Fruit fly (Drosophila melanogaster) whole organism, embryonic: Measurements from ENCODE around the gene Tsp2A.

Experiments used
- Asciz ChIP-seq: fragments of 200-800 bp; sonication (Bioruptor generic); optimal IDR thresholded peaks from 2 replicates; lab custom pipeline; 2017; ENCODE audit warnings: missing biosample characterization, mild to moderate bottlenecking, missing genetic modification characterization, missing genetic modification reagents
- CG14860 ChIP-seq: fragments of 200-800 bp; sonication (Bioruptor generic); IDR thresholded peaks from 3 replicates; pipeline ENCODE4 v1.3.6; 2022; ENCODE audit warnings: missing biosample characterization, missing genetic modification characterization; ENCODE audit not compliant: partially characterized antibody
- CG15479 ChIP-seq: fragments of 200-800 bp; sonication (Bioruptor generic); optimal IDR thresholded peaks from 3 replicates; lab custom pipeline; 2019; ENCODE audit warnings: missing biosample characterization, mild to moderate bottlenecking, missing genetic modification characterization, moderate library complexity
- CG1602 ChIP-seq: fragments of 200-800 bp; sonication (Bioruptor generic); optimal IDR thresholded peaks from 3 replicates; lab custom pipeline; 2016; ENCODE audit warnings: missing biosample characterization, missing genetic modification characterization
- CG1647 ChIP-seq: fragments of 200-800 bp; sonication (Bioruptor generic); optimal IDR thresholded peaks from 3 replicates; lab custom pipeline; 2016; ENCODE audit warnings: missing biosample characterization, missing genetic modification characterization
- CG18619 ChIP-seq: fragments of 200-800 bp; sonication (Bioruptor generic); optimal IDR thresholded peaks from 3 replicates; lab custom pipeline; 2017; ENCODE audit warnings: missing biosample characterization, mild to moderate bottlenecking, missing genetic modification characterization
- CG31224 ChIP-seq: fragments of 200-800 bp; sonication (Bioruptor generic); IDR thresholded peaks from 2 replicates; pipeline ENCODE4 v1.3.6; 2022; ENCODE audit warnings: missing biosample characterization, missing genetic modification characterization
- CG31388 ChIP-seq: fragments of 200-800 bp; sonication (Bioruptor generic); optimal IDR thresholded peaks from 2 replicates; lab custom pipeline; 2016; ENCODE audit warnings: missing biosample characterization, missing genetic modification characterization
- CG3163 ChIP-seq: fragments of 200-800 bp; sonication (Bioruptor generic); optimal IDR thresholded peaks from 3 replicates; lab custom pipeline; 2016; ENCODE audit warnings: missing biosample characterization, missing genetic modification characterization
- CG4424 ChIP-seq: fragments of 200-800 bp; sonication (Bioruptor generic); optimal IDR thresholded peaks from 3 replicates; lab custom pipeline; 2016; ENCODE audit warnings: missing biosample characterization, missing genetic modification characterization
- CG4707 ChIP-seq: fragments of 200-800 bp; sonication (Bioruptor generic); optimal IDR thresholded peaks from 2 replicates; lab custom pipeline; 2018; ENCODE audit warnings: missing biosample characterization, mild to moderate bottlenecking, missing genetic modification characterization, moderate library complexity
- CG7372 ChIP-seq: fragments of 200-800 bp; sonication (Bioruptor generic); IDR thresholded peaks from 2 replicates; pipeline ENCODE4 v1.3.6; 2022; ENCODE audit warnings: missing biosample characterization, missing genetic modification characterization
- CG8290 ChIP-seq, 3 experiments: fragments of 200-800 bp; sonication (Bioruptor generic); optimal IDR thresholded peaks; 2 replicates each; lab custom pipeline; 2016 to 2019; ENCODE audit warnings: missing biosample characterization in 3 of 3, missing genetic modification characterization in 3 of 3, mild to moderate bottlenecking in 2 of 3, moderate library complexity in 1 of 3
- CG8944 ChIP-seq: fragments of 200-800 bp; sonication (Bioruptor generic); optimal IDR thresholded peaks from 3 replicates; lab custom pipeline; 2016; ENCODE audit warnings: missing biosample characterization, missing genetic modification characterization
- CG9932 ChIP-seq: fragments of 200-800 bp; sonication (Bioruptor generic); IDR thresholded peaks from 2 replicates; pipeline ENCODE4 v1.3.6; 2022; ENCODE audit warnings: missing biosample characterization, missing genetic modification characterization
- D ChIP-seq, 2 experiments: fragments of 200-800 bp in 1 of 2; fragments of >200 bp in 1 of 2; sonication (Bioruptor generic) in 1 of 2; optimal IDR thresholded peaks; 2 replicates in 1 of 2; 3 replicates in 1 of 2; lab custom pipeline; 2017; ENCODE audit warnings: mild to moderate bottlenecking in 1 of 2, missing biosample characterization in 1 of 2, missing genetic modification characterization in 1 of 2, missing genetic modification reagents in 1 of 2
- Fer1 ChIP-seq: fragments of 200-800 bp; sonication (Bioruptor generic); optimal IDR thresholded peaks from 2 replicates; lab custom pipeline; 2017; ENCODE audit warnings: missing biosample characterization, mild to moderate bottlenecking, missing genetic modification characterization
- Gsc ChIP-seq: fragments of 200-800 bp; sonication (Bioruptor generic); IDR thresholded peaks from 2 replicates; pipeline ENCODE4 v1.3.6; 2022; ENCODE audit warnings: missing biosample characterization, missing genetic modification characterization
- Gug ChIP-seq: fragments of 200-800 bp; sonication (Bioruptor generic); IDR thresholded peaks from 4 replicates; pipeline ENCODE4 v1.3.6; 2022; ENCODE audit warnings: missing biosample characterization, missing genetic modification characterization
- H2.0 ChIP-seq: fragments of 200-800 bp; sonication (Bioruptor generic); IDR thresholded peaks from 2 replicates; pipeline ENCODE4 v1.3.6; 2022; ENCODE audit warnings: missing biosample characterization, missing genetic modification characterization
- HLH4C ChIP-seq: fragments of 200-800 bp; sonication (Bioruptor generic); IDR thresholded peaks from 3 replicates; pipeline ENCODE4 v1.3.6; 2022; ENCODE audit warnings: missing biosample characterization, missing genetic modification characterization; ENCODE audit not compliant: partially characterized antibody
- Hand ChIP-seq: fragments of 200-800 bp; sonication (Bioruptor generic); optimal IDR thresholded peaks from 2 replicates; lab custom pipeline; 2017; ENCODE audit warnings: mild to moderate bottlenecking, missing biosample characterization, missing genetic modification reagents, missing genetic modification characterization
- HmgZ ChIP-seq: fragments of 200-800 bp; sonication (Bioruptor generic); optimal IDR thresholded peaks from 2 replicates; lab custom pipeline; 2018; ENCODE audit warnings: missing biosample characterization, mild to moderate bottlenecking, missing genetic modification characterization
- Hmr ChIP-seq: fragments of 200-800 bp; sonication (Bioruptor generic); optimal IDR thresholded peaks from 3 replicates; lab custom pipeline; 2017; ENCODE audit warnings: mild to moderate bottlenecking, missing biosample characterization, missing genetic modification reagents, missing genetic modification characterization
- Hmx ChIP-seq: fragments of 200-800 bp; sonication (Bioruptor generic); optimal IDR thresholded peaks from 2 replicates; lab custom pipeline; 2016; ENCODE audit warnings: missing biosample characterization, missing genetic modification characterization
- MBD-R2 ChIP-seq: fragments of 200-800 bp; sonication (Bioruptor generic); IDR thresholded peaks from 2 replicates; pipeline ENCODE4 v1.3.6; 2022; ENCODE audit warnings: missing biosample characterization, missing genetic modification characterization
- MTF-1 ChIP-seq: fragments of 200-800 bp; sonication (Bioruptor generic); optimal IDR thresholded peaks from 2 replicates; lab custom pipeline; 2018; ENCODE audit warnings: missing biosample characterization, mild to moderate bottlenecking, missing genetic modification characterization, borderline replicate concordance
- Meics ChIP-seq: fragments of 200-800 bp; sonication (Bioruptor generic); optimal IDR thresholded peaks from 2 replicates; lab custom pipeline; 2017; ENCODE audit warnings: missing biosample characterization, mild to moderate bottlenecking, missing genetic modification characterization
- Neu2 ChIP-seq: fragments of 200-800 bp; sonication (Bioruptor generic); optimal IDR thresholded peaks from 3 replicates; lab custom pipeline; 2016; ENCODE audit warnings: missing biosample characterization, missing genetic modification characterization, borderline replicate concordance
- TFAM ChIP-seq: fragments of 200-800 bp; sonication (Bioruptor generic); optimal IDR thresholded peaks from 2 replicates; lab custom pipeline; 2017; ENCODE audit warnings: missing biosample characterization, missing genetic modification characterization, inconsistent platforms
- Xrp1 ChIP-seq: fragments of 200-800 bp; sonication (Bioruptor generic); IDR thresholded peaks from 2 replicates; pipeline ENCODE4 v1.3.6; 2022; ENCODE audit warnings: missing biosample characterization, missing genetic modification characterization
- ap ChIP-seq: fragments of 200-800 bp; sonication (Bioruptor generic); IDR thresholded peaks from 2 replicates; pipeline ENCODE4 v1.3.6; 2022; ENCODE audit warnings: missing biosample characterization, missing genetic modification characterization
- bbx ChIP-seq: fragments of 200-800 bp; sonication (Bioruptor generic); IDR thresholded peaks from 2 replicates; pipeline ENCODE4 v1.3.6; 2022; ENCODE audit warnings: missing biosample characterization, missing genetic modification characterization; ENCODE audit not compliant: partially characterized antibody
- bowl ChIP-seq: fragments of 200-800 bp; sonication (Bioruptor generic); IDR thresholded peaks from 2 replicates; pipeline ENCODE4 v1.3.6; 2022; ENCODE audit warnings: missing biosample characterization, missing genetic modification characterization
- cad ChIP-seq: fragments of >200 bp; optimal IDR thresholded peaks from 2 replicates; lab custom pipeline; 2017; ENCODE audit warnings: missing biosample characterization, missing genetic modification characterization
- ems ChIP-seq: fragments of 200-800 bp; sonication (Bioruptor generic); optimal IDR thresholded peaks from 3 replicates; lab custom pipeline; 2016; ENCODE audit warnings: missing biosample characterization, missing genetic modification characterization
- ewg ChIP-seq: fragments of 200-800 bp; sonication (Bioruptor generic); optimal IDR thresholded peaks from 3 replicates; lab custom pipeline; 2017; ENCODE audit warnings: mild to moderate bottlenecking, missing biosample characterization, missing genetic modification reagents, missing genetic modification characterization
- exex ChIP-seq: fragments of 200-800 bp; sonication (Bioruptor generic); optimal IDR thresholded peaks from 4 replicates; lab custom pipeline; 2018; ENCODE audit warnings: missing biosample characterization, mild to moderate bottlenecking, missing genetic modification characterization, moderate library complexity
- fu2 ChIP-seq: fragments of 200-800 bp; sonication (Bioruptor generic); optimal IDR thresholded peaks from 2 replicates; lab custom pipeline; 2016; ENCODE audit warnings: missing biosample characterization, missing genetic modification characterization
- gro ChIP-seq: fragments of 200-800 bp; sonication (Bioruptor generic); optimal IDR thresholded peaks from 2 replicates; lab custom pipeline; 2016; ENCODE audit warnings: missing biosample characterization, missing genetic modification characterization
- hbn ChIP-seq: fragments of 200-800 bp; sonication (Bioruptor generic); IDR thresholded peaks from 2 replicates; pipeline ENCODE4 v1.3.6; 2022; ENCODE audit warnings: missing biosample characterization, missing genetic modification characterization; ENCODE audit not compliant: partially characterized antibody
- jumu ChIP-seq: fragments of 200-800 bp; sonication (Bioruptor generic); optimal IDR thresholded peaks from 3 replicates; lab custom pipeline; 2016; ENCODE audit warnings: missing biosample characterization, missing genetic modification characterization
- klu ChIP-seq: fragments of 200-800 bp; sonication (Bioruptor generic); IDR thresholded peaks from 2 replicates; pipeline ENCODE4 v1.3.6; 2022; ENCODE audit warnings: missing biosample characterization, missing genetic modification characterization
- lbe ChIP-seq: fragments of 200-800 bp; sonication (Bioruptor generic); optimal IDR thresholded peaks from 2 replicates; lab custom pipeline; 2016; ENCODE audit warnings: missing biosample characterization, mild to moderate bottlenecking, missing genetic modification characterization
- mam ChIP-seq: fragments of 200-800 bp; sonication (Bioruptor generic); optimal IDR thresholded peaks from 3 replicates; lab custom pipeline; 2016; ENCODE audit warnings: missing biosample characterization, missing genetic modification characterization
- nerfin-1 ChIP-seq: fragments of 200-800 bp; sonication (Bioruptor generic); optimal IDR thresholded peaks from 3 replicates; lab custom pipeline; 2019; ENCODE audit warnings: missing biosample characterization, mild to moderate bottlenecking, missing genetic modification characterization, moderate library complexity
- pan ChIP-seq, 4 experiments: fragments of >200 bp in 3 of 4; fragments of 200-800 bp in 1 of 4; sonication (Bioruptor generic) in 1 of 4; optimal IDR thresholded peaks in 3 of 4; IDR thresholded peaks in 1 of 4; 2 replicates each; pipeline versions ENCODE4 v1.3.6 to Lab custom; 2017 to 2022; ENCODE audit warnings: missing biosample characterization in 2 of 4, missing genetic modification characterization in 2 of 4, mixed read lengths in 1 of 4
- pzg ChIP-seq: fragments of 200-800 bp; sonication (Bioruptor generic); optimal IDR thresholded peaks from 3 replicates; lab custom pipeline; 2018; ENCODE audit warnings: missing biosample characterization, mild to moderate bottlenecking, missing genetic modification characterization, moderate library complexity
- repo ChIP-seq: fragments of 200-800 bp; sonication (Bioruptor generic); optimal IDR thresholded peaks from 2 replicates; lab custom pipeline; 2016; ENCODE audit warnings: missing biosample characterization, missing genetic modification characterization

Gene Tsp2A

DNA sequence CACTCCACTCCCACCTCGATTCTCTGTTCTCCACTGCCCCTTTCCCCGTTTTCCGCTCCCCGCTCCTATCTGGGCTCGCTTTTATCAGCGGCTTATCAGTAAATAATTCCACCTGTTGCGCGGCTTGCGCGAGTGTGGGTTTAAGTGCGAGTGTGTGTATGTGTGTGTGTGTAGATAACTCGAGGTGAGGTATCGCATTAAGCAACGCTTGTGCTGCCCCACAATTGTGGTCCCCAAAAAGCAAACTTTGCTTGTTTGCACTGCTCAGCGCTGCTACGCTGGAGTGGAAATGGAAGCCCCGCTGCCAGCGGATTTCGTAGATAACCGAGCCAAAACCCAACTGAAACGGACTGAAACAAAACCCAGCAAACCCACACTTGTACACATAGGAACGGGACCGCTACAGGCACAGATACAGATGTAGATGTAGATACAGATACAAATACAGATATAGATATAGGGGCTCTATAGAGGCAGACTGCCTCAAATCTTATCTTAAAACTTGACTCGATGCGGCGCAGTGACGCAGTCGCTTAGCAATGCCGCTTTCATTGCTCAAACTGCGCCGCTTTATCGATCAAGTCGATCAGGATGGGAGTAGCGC is 40.9 kb downstream of the Tsp2A start (continued):
- TF ChIP-seq ems (GFP tag; lab: Kevin White, UChicago) (no peak), bbx (GFP tag; lab: Robert Waterston, UW) (no peak), Gsc (GFP tag; lab: Robert Waterston, UW) (no peak), Hmx (GFP tag; lab: Kevin White, UChicago) (no peak), klu (GFP tag; lab: Robert Waterston, UW) (no peak), CG18619 (GFP tag; lab: Kevin White, UChicago) (peak; percentile 7), fu2 (no peak), Hmr (GFP tag; lab: Kevin White, UChicago) (peak; percentile 31), Fer1 (GFP tag; lab: Kevin White, UChicago) (peak; percentile 45), gro (no peak), repo (GFP tag; lab: Kevin White, UChicago) (no peak), ewg (no peak), Gug (no peak), CG7372 (no peak), D (optimal IDR thresholded peaks at IDR 0.05; lab: Kevin White, UChicago) (no peak), D (GFP tag; optimal IDR thresholded peaks at IDR 0.05; lab: Kevin White, UChicago) (no peak), Asciz (GFP tag; lab: Kevin White, UChicago) (peak; percentile 19), CG1647 (no peak), jumu (GFP tag; lab: Kevin White, UChicago) (no peak), Neu2 (GFP tag; lab: Kevin White, UChicago) (no peak), lbe (GFP tag; lab: Kevin White, UChicago) (no peak), TFAM (GFP tag; lab: Kevin White, UChicago) (no peak), exex (peak; percentile 14), HmgZ (tag; lab: Kevin White, UChicago) (peak; percentile 28), CG31388 (GFP tag; lab: Kevin White, UChicago) (no peak), pzg (GFP tag; lab: Kevin White, UChicago) (no peak), MTF-1 (GFP tag; lab: Kevin White, UChicago) (no peak), CG8290 (GFP tag; optimal IDR thresholded peaks at IDR 0.05; lab: Kevin White, UChicago) (no peak), CG8290 (tag; optimal IDR thresholded peaks at IDR 0.05; lab: Kevin White, UChicago) (peak in 1 of 2 experiments; percentile 34), MBD-R2 (no peak), bowl (GFP tag; lab: Robert Waterston, UW) (no peak), ap (no peak), nerfin-1 (no peak), H2.0 (no peak), Meics (no peak), CG8944 (no peak), pan (optimal IDR thresholded peaks at IDR 0.05; lab: Kevin White, UChicago) (no peak), pan (GFP tag; optimal IDR thresholded peaks at IDR 0.05 in 1 of 2, IDR thresholded peaks at IDR 0.05 in 1 of 2) (no peak), hbn (GFP tag; lab: Robert Waterston, UW) (no peak), HLH4C (GFP tag; lab: Robert Waterston, UW) (no peak), Xrp1 (GFP tag; lab: Robert Waterston, UW) (0 out of 2 replicates have a peak, but pooled peaks have one; percentile 22), CG4707 (GFP tag; lab: Kevin White, UChicago) (no peak), Hand (GFP tag; lab: Kevin White, UChicago) (no peak), CG4424 (GFP tag; lab: Kevin White, UChicago) (no peak), CG1602 (GFP tag; lab: Kevin White, UChicago) (no peak), CG9932 (GFP tag; lab: Robert Waterston, UW) (no peak), CG15479 (GFP tag; lab: Kevin White, UChicago) (no peak), CG14860 (GFP tag; lab: Robert Waterston, UW) (no peak), mam (GFP tag; lab: Kevin White, UChicago) (no peak), cad (GFP tag; lab: Kevin White, UChicago) (no peak), CG31224 (GFP tag; lab: Robert Waterston, UW) (no peak), CG3163 (GFP tag; lab: Kevin White, UChicago) (no peak)
